Fruit fly (Drosophila melanogaster): ENCODE results near the gene CG11263.

dm6 chr3L:13033361-13033760 lies 26.7 kb downstream of the CG11263 start:
- TF ChIP-seq Pif1A (GFP tag; optimal IDR thresholded peaks at IDR 0.05) (no peak), gl (tag; optimal IDR thresholded peaks at IDR 0.05) (no peak), CG34367 (tag; optimal IDR thresholded peaks at IDR 0.05) (no peak), D1 (tag; optimal IDR thresholded peaks at IDR 0.05) (no peak), fd96Ca (GFP tag; IDR thresholded peaks at IDR 0.05) (no peak), CG4496 (GFP tag; IDR thresholded peaks at IDR 0.05) (no peak)

All from whole organism, pupa.